Fruit fly (Drosophila melanogaster) S2 (cell line): ENCODE measurements around the gene Mgat3.

ENCODE experiments used
- CG8478 ChIP-seq: fragments of >200 bp; optimal IDR thresholded peaks from 2 replicates; lab custom pipeline; 2018
- CTCF ChIP-seq, 2 experiments: fragments of >200 bp; optimal IDR thresholded peaks; 2 replicates each; lab custom pipeline; 2018

Gene Mgat3

dm6 chr2L:13156349-13156748 lies 26.0 kb downstream of the Mgat3 start:
- TF ChIP-seq CTCF (optimal IDR thresholded peaks at IDR 0.05; lab: Kevin White, UChicago) (no peak), CG8478 (lab: Kevin White, UChicago) (no peak)

DNA sequence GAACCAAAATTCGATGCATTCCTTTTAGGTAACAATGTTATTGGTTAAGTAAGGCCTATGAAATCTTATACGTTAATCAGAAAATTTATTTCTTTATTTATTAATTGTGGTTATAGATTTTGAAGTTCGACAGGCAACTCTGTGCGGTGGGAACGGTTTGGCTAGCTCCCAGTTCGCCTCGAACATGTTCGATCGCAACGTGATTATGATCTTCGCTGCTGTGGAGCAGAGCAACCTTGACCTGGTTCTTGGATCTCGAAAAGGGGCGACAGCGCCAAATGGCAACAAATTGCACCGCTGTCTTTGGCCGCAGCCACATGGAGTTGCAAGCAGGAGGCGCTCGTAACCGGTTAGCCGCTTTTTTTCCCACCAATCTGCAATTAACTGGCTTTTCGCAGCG lies 28.1 kb downstream of the Mgat3 start:
- TF ChIP-seq CG8478 (lab: Kevin White, UChicago) = no peak
- no peak for TF ChIP-seq CTCF (optimal IDR thresholded peaks at IDR 0.05; lab: Kevin White, UChicago)

DNA sequence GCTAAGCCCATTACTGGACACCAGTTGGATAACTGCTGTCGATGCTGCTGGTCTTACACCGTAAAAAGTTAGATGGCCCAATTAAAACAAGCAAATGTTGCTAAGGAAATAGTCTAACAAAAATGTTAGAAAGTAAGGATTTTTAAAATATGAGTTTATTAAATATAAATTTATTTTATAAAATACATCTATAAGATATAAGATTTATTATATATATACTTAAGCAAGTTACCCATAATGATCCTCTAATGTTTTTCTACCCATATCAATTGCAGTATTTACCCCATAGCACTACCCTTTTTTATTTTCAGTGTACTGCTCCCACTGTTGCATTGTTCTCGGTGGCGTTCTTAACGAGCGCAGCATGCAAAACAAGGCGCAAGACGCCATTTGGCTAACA lies 36.1 kb downstream of the Mgat3 start:
- TF ChIP-seq CG8478 (lab: Kevin White, UChicago) (no peak), CTCF (optimal IDR thresholded peaks at IDR 0.05; lab: Kevin White, UChicago) (no peak)

DNA sequence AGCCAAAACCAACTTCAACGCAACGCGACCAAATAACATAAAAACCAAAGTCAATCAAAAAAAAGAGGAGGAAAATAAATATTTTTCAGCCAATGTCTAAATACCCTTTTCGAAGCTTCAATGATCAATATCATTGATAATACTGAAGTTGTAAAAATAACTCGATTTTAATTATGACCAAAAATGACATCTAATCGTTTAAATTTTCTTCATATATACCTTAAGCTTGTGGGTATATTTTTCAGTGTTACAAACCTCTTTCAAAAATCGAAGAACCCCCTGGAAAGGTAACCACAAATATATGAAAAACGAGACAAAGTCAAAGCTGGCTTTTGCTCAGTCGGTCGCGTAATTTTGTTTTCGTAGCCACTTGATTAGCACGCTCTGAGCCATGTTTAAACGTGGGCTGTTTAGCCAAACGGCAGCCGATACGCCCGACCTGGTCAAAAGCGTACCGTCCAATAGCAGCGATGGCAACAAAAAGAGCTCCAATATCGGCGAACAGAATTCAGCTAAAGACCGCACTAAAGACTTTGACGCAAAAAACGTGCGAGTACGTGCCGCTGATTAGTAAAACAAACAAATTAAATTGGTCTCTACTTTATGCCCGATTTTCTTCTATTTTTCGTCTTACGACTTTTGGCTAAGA lies 37.2 kb downstream of the Mgat3 start:
- TF ChIP-seq CTCF (optimal IDR thresholded peaks at IDR 0.05; lab: Kevin White, UChicago) (no peak), CG8478 (lab: Kevin White, UChicago) (no peak)

dm6 chr2L:13143522-13143921 lies 38.9 kb downstream of the Mgat3 start, which contains the start of gene CG16978:
Gene CG16978 (minus strand): TSS chr2L:13143622.
- TF ChIP-seq CTCF (optimal IDR thresholded peaks at IDR 0.05; lab: Kevin White, UChicago) = no peak
- TF ChIP-seq CG8478 (lab: Kevin White, UChicago) = no peak

DNA sequence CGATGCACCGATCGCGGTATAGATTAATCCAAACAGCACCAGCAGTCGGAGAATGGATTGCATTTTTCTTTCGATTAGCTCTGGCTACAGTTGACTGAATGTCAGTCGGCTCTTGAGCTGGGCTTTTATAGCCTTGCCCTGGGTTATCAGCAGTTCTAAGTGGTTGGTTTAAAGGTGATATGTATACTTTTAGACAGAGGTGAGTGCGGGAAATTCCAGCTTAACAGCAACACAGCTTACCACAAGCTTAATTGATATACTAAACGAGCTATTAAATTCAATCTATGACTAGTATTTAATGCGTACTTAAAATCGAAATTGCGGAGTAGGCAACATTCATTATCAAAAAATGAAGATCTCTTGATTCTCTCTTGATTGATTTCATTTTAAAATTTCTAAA lies 39.6 kb downstream of the Mgat3 start, which contains the start of gene CG9928:
TSS of gene CG9928 (minus strand) at position 101 of the 400 bp plus-strand sequence.
- TF ChIP-seq CG8478 (lab: Kevin White, UChicago) (no peak), CTCF (optimal IDR thresholded peaks at IDR 0.05; lab: Kevin White, UChicago) (no peak)

- TF ChIP-seq CTCF (optimal IDR thresholded peaks at IDR 0.05; lab: Kevin White, UChicago) = no peak
- no peak for TF ChIP-seq CG8478 (lab: Kevin White, UChicago)
Measured at dm6 chr2L:13140891-13141290, 41.5 kb downstream of the Mgat3 start.

DNA sequence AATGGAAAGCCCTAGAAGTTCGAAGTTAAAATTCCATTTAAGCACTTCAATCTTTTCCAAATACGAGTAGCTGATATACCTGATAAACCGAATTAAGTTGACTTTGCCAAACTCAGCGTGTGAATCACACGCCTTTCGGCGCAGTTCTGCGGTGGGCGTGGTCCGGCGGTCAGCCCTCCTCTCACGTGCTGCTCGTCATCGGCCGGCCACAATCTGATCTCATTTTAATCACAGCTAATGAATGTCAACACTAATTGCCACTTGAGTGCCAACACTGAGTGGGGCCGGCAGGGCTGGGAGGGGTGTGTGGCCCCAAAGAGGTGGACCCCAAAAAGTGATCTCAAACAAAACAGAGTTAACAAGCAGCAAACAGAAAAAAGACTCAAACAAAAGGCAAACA lies 46.5 kb downstream of the Mgat3 start:
- TF ChIP-seq CG8478 (lab: Kevin White, UChicago) (no peak), CTCF (optimal IDR thresholded peaks at IDR 0.05; lab: Kevin White, UChicago) (no peak)
